Worm (Caenorhabditis elegans) whole organism, mixed stage, embryonic: ENCODE measurements around the gene acc-4.
"Not testable (repeated sequence)": the region's sequence is repeated elsewhere in the genome, so short reads cannot be mapped to it uniquely, and the experiment has no call there.

Experiments used
- M03D4.4 ChIP-seq: sonication (generic microtip); optimal IDR thresholded peaks from 2 replicates; lab custom pipeline; 2017; ENCODE audit warnings: mild to moderate bottlenecking, missing genetic modification characterization, missing compliant biosample characterization
- bed-3 ChIP-seq: fragments of 200-800 bp; sonication (Bioruptor generic); optimal IDR thresholded peaks from 3 replicates; lab custom pipeline; 2018; ENCODE audit warnings: mild to moderate bottlenecking, missing genetic modification characterization, moderate library complexity, missing compliant biosample characterization
- ceh-39 ChIP-seq: fragments of 150-350 bp; optimal IDR thresholded peaks from 2 replicates; lab custom pipeline; 2014; ENCODE audit warnings: missing biosample characterization, missing genetic modification characterization
- ceh-43 ChIP-seq: fragments of 200-800 bp; sonication (Bioruptor generic); optimal IDR thresholded peaks from 2 replicates; lab custom pipeline; 2018; ENCODE audit warnings: mild to moderate bottlenecking, missing genetic modification characterization, moderate library complexity, missing compliant biosample characterization
- ceh-83 ChIP-seq: fragments of 200-800 bp; sonication (Bioruptor generic); optimal IDR thresholded peaks from 2 replicates; lab custom pipeline; 2018; ENCODE audit warnings: mild to moderate bottlenecking, missing genetic modification characterization, missing compliant biosample characterization
- cnd-1 ChIP-seq: fragments of 200-800 bp; sonication (Bioruptor generic); optimal IDR thresholded peaks from 2 replicates; lab custom pipeline; 2018; ENCODE audit warnings: mild to moderate bottlenecking, missing genetic modification characterization, missing compliant biosample characterization
- drap-1 ChIP-seq: fragments of 200-800 bp; sonication (Bioruptor generic); optimal IDR thresholded peaks from 3 replicates; lab custom pipeline; 2018; ENCODE audit warnings: mild to moderate bottlenecking, missing genetic modification characterization, missing compliant biosample characterization
- elt-1 ChIP-seq: sonication (generic microtip); optimal IDR thresholded peaks from 2 replicates; lab custom pipeline; 2017; ENCODE audit warnings: missing genetic modification characterization, mild to moderate bottlenecking, missing compliant biosample characterization, antibody characterized with exemption, moderate library complexity, borderline replicate concordance; ENCODE audit not compliant: insufficient read depth
- elt-3 ChIP-seq: fragments of 150-350 bp; optimal IDR thresholded peaks from 2 replicates; lab custom pipeline; 2014; ENCODE audit warnings: missing biosample characterization, missing genetic modification characterization
- flh-1 ChIP-seq: fragments of 200-800 bp; sonication (Bioruptor generic); optimal IDR thresholded peaks from 2 replicates; lab custom pipeline; 2018; ENCODE audit warnings: mild to moderate bottlenecking, missing genetic modification characterization, moderate library complexity, missing compliant biosample characterization
- ham-2 ChIP-seq: fragments of 200-800 bp; sonication (Bioruptor generic); optimal IDR thresholded peaks from 2 replicates; lab custom pipeline; 2018; ENCODE audit warnings: mild to moderate bottlenecking, missing genetic modification characterization, missing compliant biosample characterization
- lin-13 ChIP-seq: fragments of 150-350 bp; optimal IDR thresholded peaks from 2 replicates; lab custom pipeline; 2014; ENCODE audit warnings: missing biosample characterization, missing genetic modification characterization
- lin-32 ChIP-seq: fragments of 200-800 bp; sonication (Bioruptor generic); optimal IDR thresholded peaks from 2 replicates; lab custom pipeline; 2018; ENCODE audit warnings: mild to moderate bottlenecking, missing genetic modification characterization, missing compliant biosample characterization
- lsy-2 ChIP-seq: fragments of 150-350 bp; optimal IDR thresholded peaks from 2 replicates; lab custom pipeline; 2014; ENCODE audit warnings: missing biosample characterization, missing genetic modification characterization
- mab-5 ChIP-seq: fragments of 150-350 bp; optimal IDR thresholded peaks from 2 replicates; lab custom pipeline; 2014; ENCODE audit warnings: missing biosample characterization, missing genetic modification characterization
- mep-1 ChIP-seq: fragments of 150-350 bp; optimal IDR thresholded peaks from 2 replicates; lab custom pipeline; 2017; ENCODE audit warnings: missing biosample characterization, missing genetic modification reagents, missing genetic modification characterization, inconsistent platforms
- mls-2 ChIP-seq: sonication (generic microtip); optimal IDR thresholded peaks from 2 replicates; lab custom pipeline; 2016; ENCODE audit warnings: mild to moderate bottlenecking, missing genetic modification characterization, moderate library complexity, missing compliant biosample characterization
- nhr-12 ChIP-seq: fragments of 150-350 bp; optimal IDR thresholded peaks from 2 replicates; lab custom pipeline; 2014; ENCODE audit warnings: missing biosample characterization, missing genetic modification characterization
- nhr-2 ChIP-seq: fragments of 150-350 bp; optimal IDR thresholded peaks from 2 replicates; lab custom pipeline; 2014; ENCODE audit warnings: missing biosample characterization, missing genetic modification characterization
- nhr-237 ChIP-seq: fragments of 150-350 bp; optimal IDR thresholded peaks from 2 replicates; lab custom pipeline; 2014; ENCODE audit warnings: missing biosample characterization, missing genetic modification characterization
- nhr-28 ChIP-seq: fragments of 150-350 bp; optimal IDR thresholded peaks from 2 replicates; lab custom pipeline; 2014; ENCODE audit warnings: missing biosample characterization, missing genetic modification characterization
- nhr-76 ChIP-seq: sonication (generic microtip); optimal IDR thresholded peaks from 2 replicates; lab custom pipeline; 2017; ENCODE audit warnings: missing biosample characterization, missing genetic modification characterization
- pha-4 ChIP-seq: fragments of 150-350 bp; optimal IDR thresholded peaks from 2 replicates; lab custom pipeline; 2018; ENCODE audit warnings: missing biosample characterization, missing genetic modification reagents, missing genetic modification characterization
- sem-2 ChIP-seq: fragments of 200-800 bp; sonication (Bioruptor generic); optimal IDR thresholded peaks from 2 replicates; lab custom pipeline; 2018; ENCODE audit warnings: mild to moderate bottlenecking, missing genetic modification characterization, missing compliant biosample characterization
- snpc-4 ChIP-seq: fragments of 150-350 bp; optimal IDR thresholded peaks from 2 replicates; lab custom pipeline; 2014; ENCODE audit warnings: missing biosample characterization, missing genetic modification characterization
- sptf-1 ChIP-seq: sonication (generic microtip); optimal IDR thresholded peaks from 2 replicates; lab custom pipeline; 2017; ENCODE audit warnings: mild to moderate bottlenecking, missing genetic modification characterization, moderate library complexity, missing compliant biosample characterization
- unc-120 ChIP-seq: sonication (generic microtip); optimal IDR thresholded peaks from 2 replicates; lab custom pipeline; 2017; ENCODE audit warnings: missing genetic modification characterization, missing compliant biosample characterization; ENCODE audit not compliant: poor library complexity, severe bottlenecking
- unc-39 ChIP-seq: fragments of 150-350 bp; optimal IDR thresholded peaks from 2 replicates; lab custom pipeline; 2014; ENCODE audit warnings: missing biosample characterization, missing genetic modification characterization
- unc-62 ChIP-seq: fragments of 150-350 bp; optimal IDR thresholded peaks from 2 replicates; lab custom pipeline; 2014; ENCODE audit warnings: missing biosample characterization, missing genetic modification reagents, missing genetic modification characterization

acc-4 gene

ce11 chrIII:13502513-13502912 is 18.6 kb upstream of the acc-4 start, which contains the start of gene T28A8.8:
TSS of gene T28A8.8 (plus strand) at chrIII:13502813.
- TF ChIP-seq sem-2 (GFP tag; lab: Kevin White, UChicago) = no peak
- no peak for TF ChIP-seq snpc-4
- no peak for TF ChIP-seq ceh-43 (GFP tag; lab: Kevin White, UChicago)
- no peak for TF ChIP-seq nhr-12 (tag; lab: Kevin White, UChicago)
- no peak for TF ChIP-seq pha-4 (tag; lab: Kevin White, UChicago)
- TF ChIP-seq nhr-28 = no peak
- TF ChIP-seq lin-32 (GFP tag; lab: Kevin White, UChicago) = no peak

ce11 chrIII:13501599-13501998 is 17.7 kb upstream of the acc-4 start, which contains the start of gene T28A8.5:
TSS of gene T28A8.5 (plus strand) at chrIII:13501630.
- TF ChIP-seq bed-3 (no peak), M03D4.4 (no peak), mep-1 (tag; lab: Kevin White, UChicago) (no peak), unc-62 (GFP tag; lab: Kevin White, UChicago) (no peak)

ce11 chrIII:13498899-13499298 is 15.0 kb upstream of the acc-4 start, which contains the start of gene T28A8.6:
TSS of gene T28A8.6 (plus strand) at chrIII:13499199.
- TF ChIP-seq nhr-12 (tag; lab: Kevin White, UChicago); unc-120 (tag; lab: Kevin White, UChicago); M03D4.4: not testable (repeated sequence)

- no peak for TF ChIP-seq mep-1 (tag; lab: Kevin White, UChicago)
- no peak for TF ChIP-seq nhr-237 (tag; lab: Kevin White, UChicago)
- TF ChIP-seq flh-1 = no peak
- TF ChIP-seq mls-2 (tag; lab: Kevin White, UChicago) = no peak
- TF ChIP-seq mab-5 (tag; lab: Kevin White, UChicago) = no peak
- TF ChIP-seq nhr-2 (tag; lab: Kevin White, UChicago) = no peak
- TF ChIP-seq unc-39 (tag; lab: Kevin White, UChicago) = no peak
- no peak for TF ChIP-seq nhr-12 (tag; lab: Kevin White, UChicago)
- no peak for TF ChIP-seq bed-3
- no peak for TF ChIP-seq pha-4 (tag; lab: Kevin White, UChicago)
- no peak for TF ChIP-seq ceh-83 (GFP tag; lab: Kevin White, UChicago)
- no peak for TF ChIP-seq lin-13 (tag; lab: Kevin White, UChicago)
These were observed 11.6 kb upstream of the acc-4 start, which contains the start of gene T28A8.2 for ce11 chrIII:13495571-13495970. TSS of gene T28A8.2 (minus strand) at chrIII:13495671.

- TF ChIP-seq pha-4 (tag; lab: Kevin White, UChicago) = no peak
- no peak for TF ChIP-seq flh-1
- TF ChIP-seq ceh-39 (tag; lab: Kevin White, UChicago) = no peak
- TF ChIP-seq nhr-237 (tag; lab: Kevin White, UChicago) = no peak
- TF ChIP-seq mab-5 (tag; lab: Kevin White, UChicago) = no peak
- TF ChIP-seq, all 35 proteins: peak for 0
These were observed 8.5 kb upstream of the acc-4 start, which contains the start of gene twk-40 for ce11 chrIII:13492377-13492776. TSS of gene twk-40 (minus strand) at chrIII:13492477.

ce11 chrIII:13476682-13477081 is 7.2 kb downstream of the acc-4 start, which contains the start of gene T27E9.6:
TSS of gene T27E9.6 (minus strand) at chrIII:13476782.
- TF ChIP-seq nhr-76 = no peak
- no peak for TF ChIP-seq ceh-39 (tag; lab: Kevin White, UChicago)
- no peak for TF ChIP-seq ham-2 (GFP tag; lab: Kevin White, UChicago)
- TF ChIP-seq mab-5 (tag; lab: Kevin White, UChicago) = no peak
- TF ChIP-seq elt-3 (tag; lab: Kevin White, UChicago) = no peak
- TF ChIP-seq, all 35 proteins: peak for 0

- TF ChIP-seq drap-1 (GFP tag; lab: Kevin White, UChicago) (no peak), cnd-1 (tag; lab: Kevin White, UChicago) (peak; percentile 54), elt-1 (tag; lab: Kevin White, UChicago) (no peak), flh-1 (no peak), unc-39 (tag; lab: Kevin White, UChicago) (no peak), sptf-1 (tag; lab: Kevin White, UChicago) (no peak), unc-120 (tag; lab: Kevin White, UChicago) (no peak), M03D4.4 (no peak), lsy-2 (tag; lab: Kevin White, UChicago) (no peak)
These were observed 9.4 kb downstream of the acc-4 start for ce11 chrIII:13474482-13474881.
